Worm (Caenorhabditis elegans): ENCODE results near the gene pho-10.

ce11 chrII:9874508-9875229, 45.7 kb downstream of the pho-10 start, which contains the start of the genes chil-2 and ctsa-3.2:
- TF ChIP-seq nhr-129 (tag; optimal IDR thresholded peaks at IDR 0.05), result no peak
- TF ChIP-seq F13H6.1 (tag; optimal IDR thresholded peaks at IDR 0.05), result no peak
- no peak for TF ChIP-seq lin-13 (GFP tag; optimal IDR thresholded peaks at IDR 0.05)
- no peak for TF ChIP-seq nhr-12 (tag; optimal IDR thresholded peaks at IDR 0.05)
- TF ChIP-seq Y55F3AM.14 (GFP tag; optimal IDR thresholded peaks at IDR 0.05), result no peak
- TF ChIP-seq unc-62 (GFP tag; optimal IDR thresholded peaks at IDR 0.05), result no peak
- TF ChIP-seq ztf-4 (tag; optimal IDR thresholded peaks at IDR 0.05), result no peak
- TF ChIP-seq nhr-23 (tag; optimal IDR thresholded peaks at IDR 0.05), result no peak
- no peak for TF ChIP-seq nhr-77 (tag; optimal IDR thresholded peaks at IDR 0.05)
- no peak for TF ChIP-seq gmeb-1 (tag; optimal IDR thresholded peaks at IDR 0.05)
- TF ChIP-seq ztf-11 (tag; optimal IDR thresholded peaks at IDR 0.05), result no peak
- no peak for TF ChIP-seq ama-1 (optimal IDR thresholded peaks at IDR 0.05)
- TF ChIP-seq mdl-1 (tag; optimal IDR thresholded peaks at IDR 0.05), result no peak
- no peak for TF ChIP-seq zag-1 (tag; optimal IDR thresholded peaks at IDR 0.05)

Measured in whole organism, L2 larva.